Worm (Caenorhabditis elegans): Measurements from ENCODE around the gene lgc-42.

DNA sequence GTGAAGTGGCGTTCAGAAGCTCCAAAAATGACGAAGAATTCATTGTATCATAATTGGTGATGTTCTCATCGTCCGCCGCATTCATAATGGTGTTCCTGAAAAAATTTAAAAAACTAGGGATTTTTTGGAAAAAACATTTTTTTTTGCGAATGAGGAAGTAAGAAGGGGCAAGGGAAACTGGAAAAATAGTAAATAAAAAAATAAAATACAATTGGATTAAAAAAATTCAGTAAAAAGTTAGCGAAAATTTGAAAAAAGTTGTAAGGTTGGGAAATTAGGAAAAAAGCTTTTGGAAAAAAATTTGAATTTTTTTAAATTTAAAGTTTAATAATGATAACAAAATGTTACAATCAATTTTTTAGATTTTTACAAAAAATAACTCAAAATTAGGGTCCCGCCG, 23.8 kb downstream of the lgc-42 start, which contains the start of gene ckr-2:
- TF ChIP-seq T26A5.8 (tag; optimal IDR thresholded peaks at IDR 0.05) = no peak
- no peak for TF ChIP-seq F33H1.4 (GFP tag; IDR thresholded peaks at IDR 0.05)
- no peak for TF ChIP-seq ceh-58 (GFP tag; IDR thresholded peaks at IDR 0.05)
- TF ChIP-seq ztf-22 (GFP tag; optimal IDR thresholded peaks at IDR 0.05) = no peak
- no peak for TF ChIP-seq madf-10 (tag; optimal IDR thresholded peaks at IDR 0.05)
- TF ChIP-seq sea-2 (GFP tag; IDR thresholded peaks at IDR 0.05) = no peak
- TF ChIP-seq ama-1 (optimal IDR thresholded peaks at IDR 0.05) = no peak
- no peak for TF ChIP-seq ama-1 (GFP tag; optimal IDR thresholded peaks at IDR 0.05)
- TF ChIP-seq Y53F4B.3 (GFP tag; IDR thresholded peaks at IDR 0.05) = no peak
- TF ChIP-seq F37B4.10 (GFP tag; IDR thresholded peaks at IDR 0.05) = no peak
- no peak for TF ChIP-seq rec-8 (tag; optimal IDR thresholded peaks at IDR 0.05)
- TF ChIP-seq ceh-27 (GFP tag; optimal IDR thresholded peaks at IDR 0.05) = no peak
- TF ChIP-seq efl-1 (GFP tag; optimal IDR thresholded peaks at IDR 0.05) = no peak
- no peak for TF ChIP-seq lir-1 (GFP tag; conservative IDR thresholded peaks at IDR 0.05)
